Worm (Caenorhabditis elegans) whole organism, L1 larva: ENCODE results near the gene inx-2.

Experiments
- lin-15B ChIP-seq: fragments of 150-350 bp; sonication (generic microtip); optimal IDR thresholded peaks from 3 replicates; lab custom pipeline; 2014; ENCODE audit warnings: missing biosample characterization, missing genetic modification characterization
- nhr-237 ChIP-seq: fragments of 150-350 bp; optimal IDR thresholded peaks from 2 replicates; lab custom pipeline; 2014; ENCODE audit warnings: missing biosample characterization, missing genetic modification characterization
- sptf-1 ChIP-seq: fragments of 150-350 bp; optimal IDR thresholded peaks from 2 replicates; lab custom pipeline; 2014; ENCODE audit warnings: missing biosample characterization, missing genetic modification characterization

- TF ChIP-seq sptf-1 (no peak), lin-15B (tag; lab: Kevin White, UChicago) (no peak), nhr-237 (tag; lab: Kevin White, UChicago) (no peak)
These were observed 29.8 kb downstream of the inx-2 start, which contains the start of gene C03A3.9 for ce11 chrX:11266711-11267110.
